Worm (Caenorhabditis elegans) whole organism, L1 larva: Measurements from ENCODE around the gene R04A9.1.

Source experiments
- C16A3.4 ChIP-seq: fragments of 150-350 bp; optimal IDR thresholded peaks from 2 replicates; lab custom pipeline; 2014; ENCODE audit warnings: missing biosample characterization, missing genetic modification characterization
- C34B4.2 ChIP-seq: sonication (generic microtip); optimal IDR thresholded peaks from 2 replicates; lab custom pipeline; 2017; ENCODE audit warnings: mild to moderate bottlenecking, missing genetic modification characterization, missing compliant biosample characterization
- aha-1 ChIP-seq: fragments of 150-350 bp; optimal IDR thresholded peaks from 2 replicates; lab custom pipeline; 2014; ENCODE audit warnings: missing biosample characterization, missing genetic modification characterization
- blmp-1 ChIP-seq: fragments of 150-350 bp; optimal IDR thresholded peaks from 2 replicates; lab custom pipeline; 2014; ENCODE audit warnings: missing biosample characterization, missing genetic modification characterization
- ceh-63 ChIP-seq: fragments of 200-800 bp; sonication (Bioruptor generic); optimal IDR thresholded peaks from 2 replicates; lab custom pipeline; 2018; ENCODE audit warnings: mild to moderate bottlenecking, missing genetic modification characterization, missing compliant biosample characterization
- ceh-8 ChIP-seq: fragments of 200-800 bp; sonication (Bioruptor generic); optimal IDR thresholded peaks from 2 replicates; lab custom pipeline; 2018; ENCODE audit warnings: mild to moderate bottlenecking, missing genetic modification characterization, moderate library complexity, missing compliant biosample characterization
- ceh-88 ChIP-seq: fragments of 200-800 bp; sonication (Bioruptor generic); IDR thresholded peaks from 2 replicates; pipeline ENCODE4 v1.3.6; 2022; ENCODE audit warnings: missing genetic modification characterization, missing compliant biosample characterization
- ceh-90 ChIP-seq: sonication (generic microtip); optimal IDR thresholded peaks from 2 replicates; lab custom pipeline; 2016; ENCODE audit warnings: missing genetic modification characterization, missing compliant biosample characterization
- ces-1 ChIP-seq: fragments of 150-350 bp; optimal IDR thresholded peaks from 2 replicates; lab custom pipeline; 2014; ENCODE audit warnings: missing biosample characterization, missing genetic modification reagents, missing genetic modification characterization
- dsc-1 ChIP-seq: sonication (generic microtip); optimal IDR thresholded peaks from 2 replicates; lab custom pipeline; 2016; ENCODE audit warnings: mild to moderate bottlenecking, missing genetic modification characterization, missing compliant biosample characterization
- egl-27 ChIP-seq, 2 experiments: fragments of 150-350 bp in 1 of 2; sonication (generic microtip); optimal IDR thresholded peaks; 3 replicates each; lab custom pipeline; 2017 to 2018; ENCODE audit warnings: missing biosample characterization in 2 of 2, missing genetic modification characterization in 2 of 2, missing genetic modification reagents in 2 of 2
- elt-2 ChIP-seq: sonication (generic microtip); optimal IDR thresholded peaks from 2 replicates; lab custom pipeline; 2016; ENCODE audit warnings: missing genetic modification characterization, mild to moderate bottlenecking, inconsistent platforms, missing compliant biosample characterization, missing genetic modification reagents
- elt-3 ChIP-seq, 6 experiments: fragments of 150-350 bp in 1 of 6; sonication (generic microtip); optimal IDR thresholded peaks; 2 replicates each; lab custom pipeline; 2017 to 2018; ENCODE audit warnings: missing biosample characterization in 6 of 6, missing genetic modification characterization in 6 of 6, inconsistent platforms in 1 of 6
- ets-5 ChIP-seq: fragments of 200-800 bp; sonication (Bioruptor generic); IDR thresholded peaks from 2 replicates; pipeline ENCODE4 v1.3.6; 2022; ENCODE audit warnings: missing genetic modification characterization, missing compliant biosample characterization
- fkh-10 ChIP-seq: sonication (generic microtip); optimal IDR thresholded peaks from 2 replicates; lab custom pipeline; 2017; ENCODE audit warnings: missing biosample characterization, missing genetic modification reagents, missing genetic modification characterization
- fkh-4 ChIP-seq: sonication (generic microtip); optimal IDR thresholded peaks from 2 replicates; lab custom pipeline; 2016; ENCODE audit warnings: missing compliant biosample characterization, missing genetic modification characterization, borderline replicate concordance
- fkh-8 ChIP-seq: sonication (generic microtip); optimal IDR thresholded peaks from 2 replicates; lab custom pipeline; 2016; ENCODE audit warnings: mild to moderate bottlenecking, missing genetic modification characterization, missing compliant biosample characterization
- fos-1 ChIP-seq: fragments of 150-350 bp; optimal IDR thresholded peaks from 2 replicates; lab custom pipeline; 2014; ENCODE audit warnings: missing biosample characterization, missing genetic modification characterization
- hlh-4 ChIP-seq: sonication (generic microtip); optimal IDR thresholded peaks from 2 replicates; lab custom pipeline; 2016; ENCODE audit warnings: mild to moderate bottlenecking, missing genetic modification characterization, missing compliant biosample characterization
- hpl-2 ChIP-seq: fragments of 150-350 bp; optimal IDR thresholded peaks from 2 replicates; lab custom pipeline; 2014; ENCODE audit warnings: missing biosample characterization, missing genetic modification reagents, missing genetic modification characterization
- irx-1 ChIP-seq: sonication (generic microtip); optimal IDR thresholded peaks from 2 replicates; lab custom pipeline; 2016; ENCODE audit warnings: missing genetic modification characterization, missing compliant biosample characterization
- isw-1 ChIP-seq: fragments of 200-800 bp; sonication (Bioruptor generic); IDR thresholded peaks from 2 replicates; pipeline ENCODE4 v1.3.6; 2022; ENCODE audit warnings: missing genetic modification characterization, missing compliant biosample characterization
- jun-1 ChIP-seq: fragments of 150-350 bp; optimal IDR thresholded peaks from 2 replicates; lab custom pipeline; 2014; ENCODE audit warnings: missing biosample characterization, missing genetic modification reagents, missing genetic modification characterization
- lin-13 ChIP-seq: fragments of 150-350 bp; optimal IDR thresholded peaks from 2 replicates; lab custom pipeline; 2014; ENCODE audit warnings: missing biosample characterization, missing genetic modification reagents, missing genetic modification characterization
- lin-14 ChIP-seq: fragments of 200-800 bp; sonication (Bioruptor generic); optimal IDR thresholded peaks from 2 replicates; lab custom pipeline; 2018; ENCODE audit warnings: mild to moderate bottlenecking, missing genetic modification characterization, moderate library complexity, missing compliant biosample characterization
- lin-15B ChIP-seq: fragments of 150-350 bp; sonication (generic microtip); optimal IDR thresholded peaks from 3 replicates; lab custom pipeline; 2014; ENCODE audit warnings: missing biosample characterization, missing genetic modification characterization
- lin-35 ChIP-seq, 2 experiments: fragments of 150-350 bp; optimal IDR thresholded peaks; 2 replicates each; lab custom pipeline; 2014; ENCODE audit warnings: missing biosample characterization in 2 of 2, missing genetic modification characterization in 2 of 2, missing genetic modification reagents in 2 of 2
- lin-39 ChIP-seq: fragments of 150-350 bp; optimal IDR thresholded peaks from 2 replicates; lab custom pipeline; 2014; ENCODE audit warnings: missing biosample characterization, missing genetic modification reagents, missing genetic modification characterization
- lsy-2 ChIP-seq, 2 experiments: fragments of 150-350 bp; optimal IDR thresholded peaks; 2 replicates each; lab custom pipeline; 2014; ENCODE audit warnings: missing biosample characterization in 2 of 2, missing genetic modification characterization in 2 of 2
- mdl-1 ChIP-seq, 2 experiments: fragments of 150-350 bp; optimal IDR thresholded peaks; 2 replicates each; lab custom pipeline; 2014 to 2017; ENCODE audit warnings: missing biosample characterization in 2 of 2, missing genetic modification characterization in 2 of 2, inconsistent platforms in 1 of 2
- mef-2 ChIP-seq: fragments of 150-350 bp; optimal IDR thresholded peaks from 2 replicates; lab custom pipeline; 2014; ENCODE audit warnings: missing biosample characterization, missing genetic modification characterization
- mep-1 ChIP-seq: fragments of 150-350 bp; optimal IDR thresholded peaks from 2 replicates; lab custom pipeline; 2014; ENCODE audit warnings: missing biosample characterization, missing genetic modification characterization
- nhr-12 ChIP-seq: sonication (generic microtip); optimal IDR thresholded peaks from 2 replicates; lab custom pipeline; 2017; ENCODE audit warnings: missing biosample characterization, missing genetic modification characterization
- nhr-237 ChIP-seq: fragments of 150-350 bp; optimal IDR thresholded peaks from 2 replicates; lab custom pipeline; 2014; ENCODE audit warnings: missing biosample characterization, missing genetic modification characterization
- nhr-28 ChIP-seq: fragments of 150-350 bp; optimal IDR thresholded peaks from 2 replicates; lab custom pipeline; 2014; ENCODE audit warnings: missing biosample characterization, missing genetic modification characterization
- nhr-47 ChIP-seq: sonication (generic microtip); optimal IDR thresholded peaks from 2 replicates; lab custom pipeline; 2016; ENCODE audit warnings: mild to moderate bottlenecking, missing genetic modification characterization, moderate library complexity, missing compliant biosample characterization
- nhr-76 ChIP-seq: sonication (generic microtip); optimal IDR thresholded peaks from 2 replicates; lab custom pipeline; 2017; ENCODE audit warnings: missing biosample characterization, missing genetic modification characterization
- nhr-84 ChIP-seq: sonication (generic microtip); optimal IDR thresholded peaks from 2 replicates; lab custom pipeline; 2017; ENCODE audit warnings: missing biosample characterization, missing genetic modification characterization
- nhr-85 ChIP-seq: sonication (generic microtip); peaks from one replicate; lab custom pipeline; 2016; ENCODE audit warnings: missing genetic modification characterization, inconsistent platforms, missing compliant biosample characterization
- nhr-90 ChIP-seq: sonication (generic microtip); optimal IDR thresholded peaks from 2 replicates; lab custom pipeline; 2016; ENCODE audit warnings: mild to moderate bottlenecking, missing genetic modification characterization, missing compliant biosample characterization; ENCODE audit not compliant: poor library complexity
- pqm-1 ChIP-seq: sonication (generic microtip); optimal IDR thresholded peaks from 3 replicates; lab custom pipeline; 2017; ENCODE audit warnings: missing biosample characterization, missing genetic modification characterization
- snpc-4 ChIP-seq: fragments of 150-350 bp; optimal IDR thresholded peaks from 2 replicates; lab custom pipeline; 2014; ENCODE audit warnings: missing biosample characterization, missing genetic modification characterization
- snu-23 ChIP-seq: sonication (generic microtip); optimal IDR thresholded peaks from 2 replicates; lab custom pipeline; 2016; ENCODE audit warnings: missing genetic modification characterization, missing compliant biosample characterization
- sptf-1 ChIP-seq: fragments of 150-350 bp; optimal IDR thresholded peaks from 2 replicates; lab custom pipeline; 2014; ENCODE audit warnings: missing biosample characterization, missing genetic modification characterization
- swsn-7 ChIP-seq: sonication (generic microtip); optimal IDR thresholded peaks from 2 replicates; lab custom pipeline; 2016; ENCODE audit warnings: missing genetic modification characterization, missing compliant biosample characterization
- tlp-1 ChIP-seq: fragments of 150-350 bp; optimal IDR thresholded peaks from 2 replicates; lab custom pipeline; 2014; ENCODE audit warnings: missing biosample characterization, missing genetic modification characterization
- unc-86 ChIP-seq: sonication (generic microtip); optimal IDR thresholded peaks from 2 replicates; lab custom pipeline; 2016; ENCODE audit warnings: missing genetic modification characterization, missing compliant biosample characterization
- unc-98 ChIP-seq: fragments of 200-800 bp; sonication (Bioruptor generic); IDR thresholded peaks from 2 replicates; pipeline ENCODE4 v1.3.6; 2022; ENCODE audit warnings: missing genetic modification characterization, missing compliant biosample characterization
- vab-15 ChIP-seq: sonication (generic microtip); optimal IDR thresholded peaks from 2 replicates; lab custom pipeline; 2017; ENCODE audit warnings: missing genotype, mild to moderate bottlenecking, missing genetic modification characterization, missing compliant biosample characterization
- zag-1 ChIP-seq: fragments of 150-350 bp; optimal IDR thresholded peaks from 2 replicates; lab custom pipeline; 2014; ENCODE audit warnings: missing biosample characterization, missing genetic modification characterization
- zip-4 ChIP-seq: fragments of 200-800 bp; sonication (Bioruptor generic); optimal IDR thresholded peaks from 2 replicates; lab custom pipeline; 2018; ENCODE audit warnings: mild to moderate bottlenecking, missing genetic modification characterization, moderate library complexity, missing compliant biosample characterization
- ztf-11 ChIP-seq, 2 experiments: sonication (generic microtip); optimal IDR thresholded peaks; 2 replicates each; lab custom pipeline; 2016 to 2017; ENCODE audit warnings: missing genetic modification characterization in 2 of 2, missing biosample characterization in 1 of 2, missing compliant biosample characterization in 1 of 2
- ztf-4 ChIP-seq: fragments of 150-350 bp; optimal IDR thresholded peaks from 2 replicates; lab custom pipeline; 2014; ENCODE audit warnings: missing biosample characterization, missing genetic modification characterization

The R04A9.1 gene

ce11 chrX:410073-410572 lies 5.4 kb downstream of the R04A9.1 start (continued):
- TF ChIP-seq elt-3 (tag; optimal IDR thresholded peaks at IDR 0.05; lab: Kevin White, UChicago) (peak in 3 of 6 experiments; percentile 20 to 79 (median 49)), elt-2 (tag; lab: Kevin White, UChicago) (peak; percentile 73), nhr-76 (tag; lab: Kevin White, UChicago) (peak; percentile 23), nhr-84 (no peak), C16A3.4 (tag; lab: Kevin White, UChicago) (peak; percentile 88), ceh-90 (no peak), nhr-90 (tag; lab: Kevin White, UChicago) (peak; percentile 92), ztf-11 (tag; optimal IDR thresholded peaks at IDR 0.05; lab: Kevin White, UChicago) (peak in 1 of 2 experiments; percentile 66), lin-35 (GFP tag; optimal IDR thresholded peaks at IDR 0.05; lab: Kevin White, UChicago) (peak; percentile 64 to 82), ceh-8 (GFP tag; lab: Kevin White, UChicago) (peak; percentile 80), nhr-85 (tag; lab: Kevin White, UChicago) (peak; percentile 89), nhr-28 (tag; lab: Kevin White, UChicago) (no peak), C34B4.2 (tag; lab: Kevin White, UChicago) (no peak), lin-15B (tag; lab: Kevin White, UChicago) (no peak), irx-1 (tag; lab: Kevin White, UChicago) (peak; percentile 87), dsc-1 (tag; lab: Kevin White, UChicago) (peak; percentile 96), lsy-2 (tag; optimal IDR thresholded peaks at IDR 0.05; lab: Kevin White, UChicago) (peak; percentile 73 to 82), snpc-4 (tag; lab: Kevin White, UChicago) (peak; percentile 60), sptf-1 (tag; lab: Kevin White, UChicago) (no peak), egl-27 (tag; optimal IDR thresholded peaks at IDR 0.05; lab: Kevin White, UChicago) (peak; percentile 18 to 74), snu-23 (GFP tag; lab: Kevin White, UChicago) (peak; percentile 98), ztf-4 (tag; lab: Kevin White, UChicago) (peak; percentile 87), fkh-10 (GFP tag; lab: Kevin White, UChicago) (peak; percentile 96), nhr-47 (tag; lab: Kevin White, UChicago) (peak; percentile 97), tlp-1 (tag; lab: Kevin White, UChicago) (no peak), unc-86 (tag; lab: Kevin White, UChicago) (peak; percentile 82), jun-1 (tag; lab: Kevin White, UChicago) (peak; percentile 93), lin-39 (peak; percentile 77), ets-5 (no peak), unc-98 (GFP tag; lab: Robert Waterston, UW) (peak; percentile 39; the same call in 1 of the 2 replicates), fkh-8 (peak; percentile 87), fkh-4 (tag; lab: Kevin White, UChicago) (peak; percentile 48), mdl-1 (tag; optimal IDR thresholded peaks at IDR 0.05; lab: Kevin White, UChicago) (peak in 1 of 2 experiments; percentile 77), swsn-7 (peak; percentile 89), isw-1 (GFP tag; lab: Robert Waterston, UW) (peak; percentile 53), lin-13 (peak; percentile 33), aha-1 (tag; lab: Kevin White, UChicago) (no peak), ceh-88 (GFP tag; lab: Robert Waterston, UW) (peak; percentile 67), blmp-1 (tag; lab: Kevin White, UChicago) (peak; percentile 39), hpl-2 (GFP tag; lab: Kevin White, UChicago) (peak; percentile 84), fos-1 (peak; percentile 57), zag-1 (tag; lab: Kevin White, UChicago) (no peak), lin-14 (GFP tag; lab: Kevin White, UChicago) (peak; percentile 92), mef-2 (peak; percentile 58), ces-1 (no peak), nhr-12 (no peak), zip-4 (peak; percentile 71), hlh-4 (no peak), nhr-237 (peak; percentile 87), vab-15 (tag; lab: Kevin White, UChicago) (no peak), ceh-63 (GFP tag; lab: Kevin White, UChicago) (peak; percentile 31), pqm-1 (peak; percentile 42), mep-1 (tag; lab: Kevin White, UChicago) (peak; percentile 88)
